Worm (Caenorhabditis elegans): Measurements from ENCODE around the gene F16B4.5.
A peak's percentile ranks its signal among the peaks of the same experiment; 100 is the strongest.

The F16B4.5 gene

DNA sequence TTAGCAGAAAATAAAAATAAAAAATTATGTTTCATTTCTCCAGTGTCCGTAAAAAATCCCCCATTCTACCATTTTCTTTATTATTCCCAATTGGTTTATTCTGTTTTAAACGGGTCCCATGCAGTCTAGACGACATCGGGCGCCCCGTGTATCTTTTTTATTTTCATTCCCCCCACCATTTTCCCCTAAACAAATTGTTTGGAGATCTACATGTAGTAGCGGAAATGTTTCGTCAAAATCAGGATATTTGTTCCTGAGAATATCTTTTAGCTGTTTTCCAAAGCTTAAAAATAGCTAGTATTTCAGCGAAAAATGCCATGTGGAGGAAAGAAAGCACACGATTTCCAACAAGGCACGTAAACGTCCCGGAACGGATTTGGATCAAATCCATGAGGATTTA is at the start of gene F16B4.5:
Gene F16B4.5 (plus strand): TSS at position 301 of the 400 bp plus-strand sequence.
- TF ChIP-seq fkh-6 (tag; optimal IDR thresholded peaks at IDR 0.05) (no peak), npax-4 (tag; optimal IDR thresholded peaks at IDR 0.05) (no peak)

DNA sequence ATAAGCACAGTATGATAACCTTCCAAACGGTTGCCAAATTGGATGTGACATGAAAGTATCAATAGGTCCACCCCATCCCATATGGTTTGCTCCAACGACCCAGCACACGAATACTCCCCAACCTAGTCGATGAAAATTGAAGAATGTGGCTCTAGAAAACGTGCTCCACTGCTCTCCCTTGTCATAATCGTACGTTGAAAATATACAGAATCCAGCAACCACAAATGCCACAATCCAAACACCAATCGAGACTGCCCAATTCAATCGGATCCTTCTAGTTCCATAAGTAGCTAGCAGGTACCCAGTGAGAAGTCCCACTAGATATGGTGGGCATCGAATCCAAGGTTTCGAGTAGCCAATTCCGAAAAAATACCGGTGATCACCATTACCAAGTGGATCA is 49.4 kb upstream of the F16B4.5 start:
- TF ChIP-seq ceh-9 (tag; optimal IDR thresholded peaks at IDR 0.05), result no peak
- TF ChIP-seq syd-9 (tag; optimal IDR thresholded peaks at IDR 0.05), result no peak
- TF ChIP-seq ets-4 (tag; optimal IDR thresholded peaks at IDR 0.05), result no peak
- no peak for TF ChIP-seq lin-11 (tag; optimal IDR thresholded peaks at IDR 0.05)
- TF ChIP-seq ceh-14 (tag; optimal IDR thresholded peaks at IDR 0.05), result no peak

DNA sequence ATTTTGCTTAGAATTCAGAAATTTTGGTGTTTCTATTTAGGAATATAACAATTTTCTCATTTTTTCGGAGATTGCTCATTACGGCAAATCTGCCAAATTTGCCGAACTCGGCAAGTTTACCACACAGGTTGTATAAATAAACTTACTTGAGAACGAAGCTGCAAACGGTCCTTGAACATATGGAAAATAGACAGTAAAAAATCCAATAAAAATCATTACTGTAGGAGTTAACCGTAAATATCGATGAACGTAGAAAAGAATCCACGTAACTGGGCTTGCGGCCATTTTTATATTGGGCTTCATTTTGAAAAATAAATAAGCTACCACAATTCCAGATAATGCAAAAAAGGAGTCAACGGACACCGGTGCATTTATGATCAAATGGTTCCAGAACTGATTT is 48.0 kb upstream of the F16B4.5 start:
- TF ChIP-seq nhr-11 (tag; optimal IDR thresholded peaks at IDR 0.05), result no peak
- no peak for TF ChIP-seq Y22D7AL.16 (tag; optimal IDR thresholded peaks at IDR 0.05)
- TF ChIP-seq elt-4 (tag; optimal IDR thresholded peaks at IDR 0.05), result no peak
- TF ChIP-seq ztf-16 (tag; optimal IDR thresholded peaks at IDR 0.05), result no peak
- no peak for TF ChIP-seq hlh-30 (tag; optimal IDR thresholded peaks at IDR 0.05; ENCODE audit: insufficient read depth)
- no peak for TF ChIP-seq fkh-10 (GFP tag; optimal IDR thresholded peaks at IDR 0.05)

DNA sequence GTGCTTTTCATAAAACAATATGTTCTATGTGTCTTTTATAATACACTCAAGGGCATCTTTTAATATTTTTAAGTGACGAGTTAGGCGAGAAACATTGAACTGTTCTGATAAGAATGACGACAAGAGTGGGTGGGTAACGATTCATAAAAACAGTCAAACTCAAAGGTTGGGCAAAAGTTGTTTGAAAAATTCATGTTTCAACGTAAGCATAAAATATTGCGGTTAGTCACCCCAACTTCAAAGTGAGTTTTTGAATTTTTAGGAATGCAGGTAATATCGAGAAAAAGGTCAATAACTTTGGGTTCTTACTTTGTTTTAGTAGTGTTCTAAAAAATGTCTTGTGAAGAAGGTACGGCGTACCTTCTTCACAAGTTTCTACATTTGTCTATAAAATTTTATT is 46.4 kb upstream of the F16B4.5 start, which contains the start of gene oac-31:
Gene oac-31 (minus strand): TSS at position 101 of the 400 bp plus-strand sequence.
- no peak for TF ChIP-seq ceh-14 (tag; optimal IDR thresholded peaks at IDR 0.05)
- no peak for TF ChIP-seq F13H6.1 (tag; optimal IDR thresholded peaks at IDR 0.05)
- no peak for TF ChIP-seq elt-2 (tag; optimal IDR thresholded peaks at IDR 0.05)
- no peak for TF ChIP-seq zip-5 (tag; optimal IDR thresholded peaks at IDR 0.05)
- no peak for TF ChIP-seq fkh-6 (tag; optimal IDR thresholded peaks at IDR 0.05)
- no peak for TF ChIP-seq hlh-30 (tag; optimal IDR thresholded peaks at IDR 0.05; ENCODE audit: insufficient read depth)
- no peak for TF ChIP-seq ets-4 (tag; optimal IDR thresholded peaks at IDR 0.05)

DNA sequence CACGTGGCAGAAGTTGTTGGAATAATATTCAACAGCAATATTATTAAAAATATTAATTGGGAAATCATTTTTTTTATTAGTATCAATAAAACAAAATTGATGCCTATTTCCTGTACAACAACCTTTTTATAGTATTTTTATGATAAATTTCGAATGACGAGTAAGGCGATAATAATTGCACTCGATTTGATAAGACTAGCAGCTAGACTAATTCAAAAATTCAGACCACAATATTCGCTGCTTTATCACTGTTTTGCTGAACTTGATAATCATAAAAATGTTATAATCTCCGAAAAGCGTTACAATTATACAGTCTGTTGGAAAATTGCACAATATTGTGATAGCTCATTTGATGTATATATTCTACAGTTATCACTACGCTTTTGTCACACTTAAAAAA is 42.5 kb upstream of the F16B4.5 start, which contains the start of gene oac-32:
Gene oac-32 (minus strand): TSS at position 90 of the 400 bp plus-strand sequence.
- peak; percentile 25 for TF ChIP-seq elt-2 (tag; optimal IDR thresholded peaks at IDR 0.05)
- TF ChIP-seq ttx-3 (tag; optimal IDR thresholded peaks at IDR 0.05), result no peak

DNA sequence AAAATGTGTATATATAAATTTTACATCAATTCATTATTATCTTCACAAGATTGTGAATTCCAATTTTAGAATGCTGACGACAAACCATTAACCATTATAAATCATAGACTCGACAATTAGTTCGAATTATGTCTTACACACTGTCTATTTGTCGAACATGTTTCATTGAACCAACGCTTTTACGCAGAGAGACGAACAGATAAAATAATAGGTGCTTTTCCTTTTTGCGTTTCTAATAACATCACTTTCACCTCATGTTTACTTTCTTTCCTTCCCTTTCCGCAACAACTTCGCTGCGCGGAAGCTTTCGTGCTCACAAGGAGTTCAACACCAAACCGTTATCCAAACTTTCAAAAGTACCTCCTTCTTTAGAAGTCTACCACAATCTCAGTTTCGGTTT is 40.4 kb upstream of the F16B4.5 start, which contains the start of gene F52F10.2:
Gene F52F10.2 (plus strand): TSS at position 301 of the 400 bp plus-strand sequence.
- TF ChIP-seq unc-86 (tag; optimal IDR thresholded peaks at IDR 0.05), result no peak
- TF ChIP-seq unc-3 (GFP tag; conservative IDR thresholded peaks at IDR 0.05), result no peak
- TF ChIP-seq unc-3 (tag; optimal IDR thresholded peaks at IDR 0.05), result no peak
- TF ChIP-seq pha-4 (tag; optimal IDR thresholded peaks at IDR 0.05), result no peak
- TF ChIP-seq ceh-14 (tag; optimal IDR thresholded peaks at IDR 0.05), result no peak
- no peak for TF ChIP-seq dve-1 (tag; optimal IDR thresholded peaks at IDR 0.05)
- TF ChIP-seq rnt-1 (tag; optimal IDR thresholded peaks at IDR 0.05), result no peak
- TF ChIP-seq ceh-22 (tag; optimal IDR thresholded peaks at IDR 0.05), result no peak
- TF ChIP-seq ama-1 (optimal IDR thresholded peaks at IDR 0.05), result no peak
- TF ChIP-seq syd-9 (tag; optimal IDR thresholded peaks at IDR 0.05), result no peak

DNA sequence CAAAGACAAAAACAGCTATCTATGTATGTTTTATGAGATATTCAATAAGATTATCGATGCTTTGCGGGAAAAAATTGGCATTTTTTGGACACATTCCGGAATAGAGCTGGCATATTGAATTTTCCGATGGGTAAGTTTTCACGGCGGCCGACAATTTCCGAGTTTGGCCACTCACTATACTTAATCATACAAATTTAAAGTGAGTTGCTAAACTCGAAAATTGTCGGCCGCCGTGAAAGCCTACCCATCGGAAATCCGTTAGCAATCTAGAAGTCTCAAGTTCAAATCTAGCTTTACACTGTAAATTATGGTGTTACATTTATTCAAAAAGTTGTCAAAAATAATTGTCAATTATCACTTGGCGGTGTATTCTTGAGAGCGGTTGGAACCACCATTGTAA is 37.5 kb upstream of the F16B4.5 start:
- TF ChIP-seq unc-42 (tag; optimal IDR thresholded peaks at IDR 0.05), result no peak
- no peak for TF ChIP-seq fkh-10 (GFP tag; optimal IDR thresholded peaks at IDR 0.05)
- no peak for TF ChIP-seq ceh-19 (GFP tag; optimal IDR thresholded peaks at IDR 0.05)
- no peak for TF ChIP-seq sox-2 (GFP tag; IDR thresholded peaks at IDR 0.05)
- no peak for TF ChIP-seq hlh-30 (tag; optimal IDR thresholded peaks at IDR 0.05; ENCODE audit: insufficient read depth)
- TF ChIP-seq ttx-3 (tag; optimal IDR thresholded peaks at IDR 0.05), result no peak
- no peak for TF ChIP-seq pax-1 (tag; optimal IDR thresholded peaks at IDR 0.05)
- TF ChIP-seq tbx-7 (tag; optimal IDR thresholded peaks at IDR 0.05), result no peak

Measured in whole organism, late embryonic.